Worm (Caenorhabditis elegans) whole organism, midembryonic: ENCODE results near the gene srh-89.
A peak's percentile ranks its signal among the peaks of the same experiment; 100 is the strongest.

ENCODE experiments used
- T22C8.4 ChIP-seq: fragments of 200-800 bp; sonication (Bioruptor generic); IDR thresholded peaks from 2 replicates; pipeline ENCODE4 v1.3.6; 2022; ENCODE audit warnings: missing genetic modification characterization, missing compliant biosample characterization
- cog-1 ChIP-seq: sonication (generic microtip); optimal IDR thresholded peaks from 2 replicates; lab custom pipeline; 2016; ENCODE audit warnings: missing genetic modification characterization, missing compliant biosample characterization
- flt-1 ChIP-seq: fragments of 200-800 bp; sonication (Bioruptor generic); IDR thresholded peaks from 2 replicates; pipeline ENCODE4 v1.3.6; 2022; ENCODE audit warnings: missing genetic modification characterization, missing compliant biosample characterization
- klf-2 ChIP-seq: fragments of 200-800 bp; sonication (Bioruptor generic); conservative IDR thresholded peaks from 2 replicates; pipeline ENCODE4 v1.3.6; 2022; ENCODE audit warnings: missing genetic modification reagents, missing genetic modification characterization, missing compliant biosample characterization
- med-1 ChIP-seq: sonication (generic microtip); optimal IDR thresholded peaks from 2 replicates; lab custom pipeline; 2017; ENCODE audit warnings: missing genetic modification characterization, mild to moderate bottlenecking, missing compliant biosample characterization, antibody characterized with exemption, missing genetic modification reagents; ENCODE audit not compliant: insufficient read depth
- ref-1 ChIP-seq: fragments of 200-800 bp; sonication (Bioruptor generic); conservative IDR thresholded peaks from 2 replicates; pipeline ENCODE4 v1.3.6; 2022; ENCODE audit warnings: missing genetic modification reagents, missing genetic modification characterization, missing compliant biosample characterization
- tab-1 ChIP-seq: fragments of 200-800 bp; sonication (Bioruptor generic); IDR thresholded peaks from 2 replicates; pipeline ENCODE4 v1.3.6; 2022; ENCODE audit warnings: missing genetic modification characterization, missing compliant biosample characterization
- ztf-23 ChIP-seq: fragments of 200-800 bp; sonication (Bioruptor generic); IDR thresholded peaks from 2 replicates; pipeline ENCODE4 v1.3.6; 2022; ENCODE audit warnings: missing genetic modification reagents, missing genetic modification characterization, missing compliant biosample characterization
- ztf-29 ChIP-seq: fragments of 200-800 bp; sonication (Bioruptor generic); IDR thresholded peaks from 2 replicates; pipeline ENCODE4 v1.3.6; 2022; ENCODE audit warnings: missing genetic modification reagents, missing genetic modification characterization, missing compliant biosample characterization

srh-89 gene

ce11 chrV:7451421-7451820 lies 13.2 kb downstream of the srh-89 start, which contains the start of gene try-11:
TSS of gene try-11 (plus strand) at chrV:7451721.
- TF ChIP-seq ztf-23 (no peak), klf-2 (GFP tag; lab: Robert Waterston, UW) (no peak), T22C8.4 (GFP tag; lab: Robert Waterston, UW) (no peak), med-1 (no peak), ztf-29 (GFP tag; lab: Robert Waterston, UW) (no peak), cog-1 (no peak), ref-1 (no peak), flt-1 (GFP tag; lab: Robert Waterston, UW) (no peak)

- TF ChIP-seq flt-1 (GFP tag; lab: Robert Waterston, UW) (no peak), ztf-29 (GFP tag; lab: Robert Waterston, UW) (no peak), ztf-23 (no peak), med-1 (no peak), T22C8.4 (GFP tag; lab: Robert Waterston, UW) (no peak), klf-2 (GFP tag; lab: Robert Waterston, UW) (no peak), cog-1 (no peak), ref-1 (no peak), tab-1 (GFP tag; lab: Robert Waterston, UW) (no peak)
Observed at ce11 chrV:7449303-7449827, 15.2 kb downstream of the srh-89 start, which contains the start of gene try-12. TSS of gene try-12 (plus strand) at chrV:7449353.

- TF ChIP-seq ref-1 (no peak), tab-1 (GFP tag; lab: Robert Waterston, UW) (no peak), ztf-29 (GFP tag; lab: Robert Waterston, UW) (no peak), med-1 (no peak), flt-1 (GFP tag; lab: Robert Waterston, UW) (no peak), cog-1 (no peak), klf-2 (GFP tag; lab: Robert Waterston, UW) (no peak), T22C8.4 (GFP tag; lab: Robert Waterston, UW) (no peak), ztf-23 (no peak)
Observed at ce11 chrV:7446965-7447364, 17.6 kb downstream of the srh-89 start, which contains the start of gene F25E5.5. TSS of gene F25E5.5 (plus strand) at chrV:7447265.

ce11 chrV:7444331-7444730 lies 20.3 kb downstream of the srh-89 start, which contains the start of gene nhr-141:
TSS of gene nhr-141 (plus strand) at chrV:7444661.
- TF ChIP-seq tab-1 (GFP tag; lab: Robert Waterston, UW), result 0 out of 2 replicates have a peak, but pooled peaks have one; percentile 40

- TF ChIP-seq ztf-23 (peak; percentile 79; the same call in 1 of the 2 replicates), ztf-29 (GFP tag; lab: Robert Waterston, UW) (peak; percentile 39; the same call in 1 of the 2 replicates), flt-1 (GFP tag; lab: Robert Waterston, UW) (0 out of 2 replicates have a peak, but pooled peaks have one; percentile 27), klf-2 (GFP tag; lab: Robert Waterston, UW) (peak; percentile 79), ref-1 (peak; percentile 46; the same call in 1 of the 2 replicates)
Observed at ce11 chrV:7443480-7443879, 21.1 kb downstream of the srh-89 start.

DNA sequence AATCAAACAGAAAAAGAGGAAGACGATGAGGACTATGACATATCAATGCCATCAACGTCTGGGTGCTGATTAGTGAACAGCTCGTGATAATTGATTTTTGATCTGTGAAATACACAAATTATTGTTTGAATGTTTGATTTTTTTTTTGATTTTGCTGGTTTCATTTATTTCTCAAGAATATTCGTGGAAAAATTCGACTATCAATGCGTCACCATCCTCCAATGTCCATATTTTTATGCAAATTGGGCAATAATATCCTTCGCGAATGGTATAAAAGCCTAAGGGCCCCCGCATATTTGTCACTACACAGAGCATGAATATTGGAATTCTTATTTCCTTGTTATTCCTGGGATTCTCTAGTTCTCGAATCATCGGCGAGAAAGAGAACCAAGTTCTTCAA lies 24.8 kb downstream of the srh-89 start, which contains the start of gene try-13:
Gene try-13, plus strand, starts transcription at position 301 of the 400 bp plus-strand sequence.
- TF ChIP-seq ztf-29 (GFP tag; lab: Robert Waterston, UW) (no peak), tab-1 (GFP tag; lab: Robert Waterston, UW) (no peak), klf-2 (GFP tag; lab: Robert Waterston, UW) (no peak), ref-1 (no peak), med-1 (no peak), cog-1 (no peak), flt-1 (GFP tag; lab: Robert Waterston, UW) (no peak), T22C8.4 (GFP tag; lab: Robert Waterston, UW) (no peak), ztf-23 (no peak)

DNA sequence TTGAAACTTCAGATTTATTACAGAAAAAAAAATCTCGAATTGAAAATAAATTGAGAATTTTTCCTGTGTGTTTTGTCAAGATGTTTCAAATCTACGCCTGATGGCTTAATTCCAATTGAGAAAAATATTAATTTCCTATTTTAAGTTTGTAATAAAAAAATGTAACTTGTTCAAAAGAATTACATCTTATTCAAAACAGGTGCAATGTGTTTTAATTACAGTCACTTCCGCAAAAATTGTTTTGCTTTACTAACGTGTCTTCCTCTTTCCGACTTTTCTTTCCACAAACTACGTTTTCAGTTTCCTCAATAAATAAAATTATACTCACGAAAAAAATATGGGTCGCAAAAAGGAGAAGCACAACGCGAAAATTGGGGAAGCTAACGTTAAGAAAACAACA lies 26.6 kb downstream of the srh-89 start, which contains the start of gene F25E5.16:
Gene F25E5.16, plus strand, starts transcription at position 301 of the 400 bp plus-strand sequence.
- no peak for TF ChIP-seq tab-1 (GFP tag; lab: Robert Waterston, UW)
- no peak for TF ChIP-seq flt-1 (GFP tag; lab: Robert Waterston, UW)
- TF ChIP-seq ref-1, result no peak
- TF ChIP-seq ztf-29 (GFP tag; lab: Robert Waterston, UW), result no peak
- TF ChIP-seq cog-1, result no peak
- no peak for TF ChIP-seq klf-2 (GFP tag; lab: Robert Waterston, UW)
- no peak for TF ChIP-seq T22C8.4 (GFP tag; lab: Robert Waterston, UW)
- TF ChIP-seq ztf-23, result no peak
- no peak for TF ChIP-seq med-1

DNA sequence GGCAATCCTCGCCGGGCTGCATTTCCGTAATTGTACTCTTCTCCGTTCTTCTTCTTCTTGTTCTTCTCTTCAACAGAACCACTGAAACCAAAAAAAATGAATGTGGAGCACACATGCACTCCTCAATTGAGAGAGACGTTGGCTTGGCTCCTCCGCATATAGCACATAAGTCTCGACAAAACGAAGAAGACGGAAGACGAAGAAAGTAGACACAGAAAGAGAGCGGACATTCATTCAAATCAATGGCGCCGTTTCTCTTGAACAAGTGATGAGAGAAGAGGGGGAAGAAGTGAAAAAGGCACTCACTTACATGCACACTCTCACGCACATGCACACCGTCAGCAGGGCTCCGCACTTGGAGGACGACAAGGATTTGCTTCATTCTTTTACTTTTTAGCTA lies 27.1 kb downstream of the srh-89 start, which contains the start of gene F25E5.9:
Gene F25E5.9, minus strand, starts transcription at position 382 of the 400 bp plus-strand sequence.
- TF ChIP-seq med-1, result no peak
- no peak for TF ChIP-seq ref-1
- TF ChIP-seq flt-1 (GFP tag; lab: Robert Waterston, UW), result no peak
- no peak for TF ChIP-seq ztf-23
- TF ChIP-seq tab-1 (GFP tag; lab: Robert Waterston, UW), result no peak
- TF ChIP-seq ztf-29 (GFP tag; lab: Robert Waterston, UW), result no peak
- TF ChIP-seq cog-1, result no peak

ce11 chrV:7436911-7437310 lies 27.7 kb downstream of the srh-89 start:
- TF ChIP-seq ztf-23 (no peak), med-1 (no peak), ref-1 (no peak), flt-1 (GFP tag; lab: Robert Waterston, UW) (no peak), ztf-29 (GFP tag; lab: Robert Waterston, UW) (no peak), tab-1 (GFP tag; lab: Robert Waterston, UW) (no peak), cog-1 (no peak), klf-2 (GFP tag; lab: Robert Waterston, UW) (no peak), T22C8.4 (GFP tag; lab: Robert Waterston, UW) (no peak)

- TF ChIP-seq ztf-23, result no peak
- TF ChIP-seq flt-1 (GFP tag; lab: Robert Waterston, UW), result no peak
- no peak for TF ChIP-seq tab-1 (GFP tag; lab: Robert Waterston, UW)
- no peak for TF ChIP-seq ref-1
- no peak for TF ChIP-seq cog-1
- TF ChIP-seq med-1, result no peak
- no peak for TF ChIP-seq klf-2 (GFP tag; lab: Robert Waterston, UW)
- TF ChIP-seq ztf-29 (GFP tag; lab: Robert Waterston, UW), result no peak
- no peak for TF ChIP-seq T22C8.4 (GFP tag; lab: Robert Waterston, UW)
Observed at ce11 chrV:7436509-7436908, 28.1 kb downstream of the srh-89 start.
